Fruit fly (Drosophila melanogaster) whole organism, prepupa: ENCODE measurements around the gene Tdh.
A peak's percentile ranks its signal among the peaks of the same experiment; 100 is the strongest.

ENCODE experiments used
- Blimp-1 ChIP-seq: fragments of 200-800 bp; sonication (Bioruptor generic); optimal IDR thresholded peaks from 3 replicates; lab custom pipeline; 2017; ENCODE audit warnings: missing biosample characterization, missing genetic modification characterization, mild to moderate bottlenecking, moderate library complexity, missing genetic modification reagents
- CG10631 ChIP-seq: fragments of 200-800 bp; sonication (Bioruptor generic); optimal IDR thresholded peaks from 2 replicates; lab custom pipeline; 2016; ENCODE audit warnings: missing biosample characterization, missing genetic modification characterization
- CG11902 ChIP-seq: fragments of 200-800 bp; sonication (Bioruptor generic); optimal IDR thresholded peaks from 3 replicates; lab custom pipeline; 2016; ENCODE audit warnings: missing biosample characterization, missing genetic modification characterization
- CG15336 ChIP-seq: fragments of 200-800 bp; sonication (Bioruptor generic); IDR thresholded peaks from 2 replicates; pipeline ENCODE4 v1.3.6; 2022; ENCODE audit warnings: missing biosample characterization, missing genetic modification characterization
- CG16779 ChIP-seq: fragments of 200-800 bp; sonication (Bioruptor generic); optimal IDR thresholded peaks from 3 replicates; lab custom pipeline; 2017; ENCODE audit warnings: missing biosample characterization, mild to moderate bottlenecking, missing genetic modification characterization
- CG3032 ChIP-seq: fragments of 200-800 bp; optimal IDR thresholded peaks from 2 replicates; lab custom pipeline; 2019; ENCODE audit warnings: missing biosample characterization, mild to moderate bottlenecking, missing genetic modification characterization, moderate library complexity
- CG32006 ChIP-seq: fragments of 200-800 bp; sonication (Bioruptor generic); optimal IDR thresholded peaks from 3 replicates; lab custom pipeline; 2017; ENCODE audit warnings: missing biosample characterization, mild to moderate bottlenecking, missing genetic modification characterization
- CG4318 ChIP-seq: fragments of 200-800 bp; sonication (Bioruptor generic); optimal IDR thresholded peaks from 3 replicates; lab custom pipeline; 2017; ENCODE audit warnings: missing biosample characterization, mild to moderate bottlenecking, missing genetic modification characterization
- CG6163 ChIP-seq: fragments of 200-800 bp; sonication (Bioruptor generic); IDR thresholded peaks from 3 replicates; pipeline ENCODE4 v1.3.6; 2022; ENCODE audit warnings: missing biosample characterization, missing genetic modification characterization
- CG6276 ChIP-seq: fragments of 200-800 bp; sonication (Bioruptor generic); optimal IDR thresholded peaks from 2 replicates; lab custom pipeline; 2017; ENCODE audit warnings: missing biosample characterization, mild to moderate bottlenecking, missing genetic modification characterization
- CG6808 ChIP-seq: fragments of 200-800 bp; sonication (Bioruptor generic); optimal IDR thresholded peaks from 3 replicates; lab custom pipeline; 2017; ENCODE audit warnings: missing biosample characterization, missing genetic modification characterization, mild to moderate bottlenecking, moderate library complexity, missing genetic modification reagents
- CG7368 ChIP-seq: fragments of 200-800 bp; sonication (Bioruptor generic); optimal IDR thresholded peaks from 3 replicates; lab custom pipeline; 2016; ENCODE audit warnings: missing biosample characterization, missing genetic modification characterization
- CG8119 ChIP-seq: fragments of 200-800 bp; sonication (Bioruptor generic); IDR thresholded peaks from 3 replicates; pipeline ENCODE4 v1.3.6; 2022; ENCODE audit warnings: missing biosample characterization, missing genetic modification characterization
- CG8319 ChIP-seq: fragments of 200-800 bp; sonication (Bioruptor generic); optimal IDR thresholded peaks from 3 replicates; lab custom pipeline; 2016; ENCODE audit warnings: missing biosample characterization, missing genetic modification characterization
- Eip75B ChIP-seq: fragments of 200-800 bp; sonication (Bioruptor generic); optimal IDR thresholded peaks from 3 replicates; lab custom pipeline; 2016; ENCODE audit warnings: missing biosample characterization, missing genetic modification characterization
- Ets96B ChIP-seq: fragments of 200-800 bp; optimal IDR thresholded peaks from 2 replicates; lab custom pipeline; 2019; ENCODE audit warnings: missing biosample characterization, mild to moderate bottlenecking, missing genetic modification characterization, moderate library complexity
- Hr38 ChIP-seq: sonication (Bioruptor generic); optimal IDR thresholded peaks from 2 replicates; lab custom pipeline; 2016; ENCODE audit warnings: missing biosample characterization, missing genetic modification characterization
- Hr4 ChIP-seq: fragments of 200-800 bp; sonication (Bioruptor generic); optimal IDR thresholded peaks from 3 replicates; lab custom pipeline; 2016; ENCODE audit warnings: missing biosample characterization, missing genetic modification characterization
- Met ChIP-seq: fragments of 200-800 bp; sonication (Bioruptor generic); optimal IDR thresholded peaks from 3 replicates; lab custom pipeline; 2016; ENCODE audit warnings: missing biosample characterization, missing genetic modification characterization
- OdsH ChIP-seq: fragments of 200-800 bp; sonication (Bioruptor generic); optimal IDR thresholded peaks from 3 replicates; lab custom pipeline; 2016; ENCODE audit warnings: missing biosample characterization, missing genetic modification characterization
- Smox ChIP-seq: fragments of 200-800 bp; sonication (Bioruptor generic); optimal IDR thresholded peaks from 3 replicates; lab custom pipeline; 2016; ENCODE audit warnings: missing biosample characterization, missing genetic modification characterization
- Sox102F ChIP-seq: fragments of 200-800 bp; sonication (Bioruptor generic); optimal IDR thresholded peaks from 2 replicates; lab custom pipeline; 2016; ENCODE audit warnings: missing biosample characterization, mild to moderate bottlenecking, missing genetic modification characterization
- Sox14 ChIP-seq: fragments of 200-800 bp; sonication (Bioruptor generic); optimal IDR thresholded peaks from 3 replicates; lab custom pipeline; 2016; ENCODE audit warnings: missing biosample characterization, missing genetic modification characterization
- cyc ChIP-seq: fragments of 200-800 bp; sonication (Bioruptor generic); optimal IDR thresholded peaks from 3 replicates; lab custom pipeline; 2016; ENCODE audit warnings: missing biosample characterization, missing genetic modification characterization
- esn ChIP-seq: fragments of 200-800 bp; sonication (Bioruptor generic); optimal IDR thresholded peaks from 2 replicates; lab custom pipeline; 2016; ENCODE audit warnings: missing biosample characterization, mild to moderate bottlenecking, missing genetic modification characterization, moderate library complexity
- fd85E ChIP-seq: fragments of 200-800 bp; sonication (Bioruptor generic); optimal IDR thresholded peaks from 3 replicates; lab custom pipeline; 2016; ENCODE audit warnings: missing biosample characterization, missing genetic modification characterization
- lz ChIP-seq: fragments of 200-800 bp; sonication (Bioruptor generic); optimal IDR thresholded peaks from 3 replicates; lab custom pipeline; 2016; ENCODE audit warnings: missing biosample characterization, missing genetic modification characterization
- salr ChIP-seq, 2 experiments: fragments of 200-800 bp; sonication (Bioruptor generic); optimal IDR thresholded peaks; 3 replicates each; lab custom pipeline; 2016 to 2018; ENCODE audit warnings: missing biosample characterization in 2 of 2, missing genetic modification characterization in 2 of 2, mild to moderate bottlenecking in 1 of 2
- spab ChIP-seq: fragments of 200-800 bp; sonication (Bioruptor generic); optimal IDR thresholded peaks from 2 replicates; lab custom pipeline; 2017; ENCODE audit warnings: missing biosample characterization, mild to moderate bottlenecking, missing genetic modification characterization, missing genetic modification reagents
- ss ChIP-seq, 2 experiments: fragments of 200-800 bp; sonication (Bioruptor generic); optimal IDR thresholded peaks; 2 replicates in 1 of 2; 3 replicates in 1 of 2; lab custom pipeline; 2017 to 2018; ENCODE audit warnings: mild to moderate bottlenecking in 2 of 2, missing biosample characterization in 2 of 2, missing genetic modification characterization in 2 of 2, moderate library complexity in 1 of 2
- topi ChIP-seq: fragments of 200-800 bp; sonication (Bioruptor generic); optimal IDR thresholded peaks from 3 replicates; lab custom pipeline; 2016; ENCODE audit warnings: missing biosample characterization, missing genetic modification characterization
- vri ChIP-seq: fragments of 200-800 bp; sonication (Bioruptor generic); optimal IDR thresholded peaks from 3 replicates; lab custom pipeline; 2016; ENCODE audit warnings: missing biosample characterization, mild to moderate bottlenecking, missing genetic modification characterization

Gene Tdh

DNA sequence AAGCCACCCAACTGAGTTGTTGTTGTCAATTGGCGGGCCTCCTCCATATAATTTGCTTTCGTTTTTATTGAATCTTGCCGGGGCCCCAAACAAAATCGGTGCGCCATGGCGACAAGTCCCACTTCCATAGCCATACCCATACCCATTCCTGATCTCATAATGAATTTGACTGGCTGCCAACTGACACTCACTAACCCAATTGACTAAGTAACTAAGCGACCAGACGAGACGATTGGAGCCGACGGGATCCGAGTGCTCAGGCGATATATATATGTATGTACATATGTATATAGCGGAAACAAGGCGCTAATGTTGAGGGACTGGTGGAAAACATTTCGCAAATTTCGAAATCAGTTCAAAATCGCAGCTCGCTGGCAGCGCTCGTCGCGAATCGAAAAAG is at the start of gene Tdh:
Gene Tdh (plus strand): TSS at position 346 of the 400 bp plus-strand sequence.
- TF ChIP-seq Smox: no peak
- TF ChIP-seq OdsH: no peak
- TF ChIP-seq vri (GFP tag; lab: Kevin White, UChicago): no peak
- no peak for TF ChIP-seq CG16779 (tag; lab: Kevin White, UChicago)
- no peak for TF ChIP-seq Eip75B
- TF ChIP-seq Met (GFP tag; lab: Kevin White, UChicago): no peak
- no peak for TF ChIP-seq lz
- no peak for TF ChIP-seq cyc (GFP tag; lab: Kevin White, UChicago)
- TF ChIP-seq Sox102F (GFP tag; lab: Kevin White, UChicago): no peak
- no peak for TF ChIP-seq CG3032 (tag; lab: Kevin White, UChicago)
- no peak for TF ChIP-seq spab
- no peak for TF ChIP-seq CG32006
- TF ChIP-seq Hr38 (GFP tag; lab: Kevin White, UChicago): no peak
- no peak for TF ChIP-seq esn (GFP tag; lab: Kevin White, UChicago)
- TF ChIP-seq CG8119: no peak
- TF ChIP-seq, all 60 proteins: peak for 0

DNA sequence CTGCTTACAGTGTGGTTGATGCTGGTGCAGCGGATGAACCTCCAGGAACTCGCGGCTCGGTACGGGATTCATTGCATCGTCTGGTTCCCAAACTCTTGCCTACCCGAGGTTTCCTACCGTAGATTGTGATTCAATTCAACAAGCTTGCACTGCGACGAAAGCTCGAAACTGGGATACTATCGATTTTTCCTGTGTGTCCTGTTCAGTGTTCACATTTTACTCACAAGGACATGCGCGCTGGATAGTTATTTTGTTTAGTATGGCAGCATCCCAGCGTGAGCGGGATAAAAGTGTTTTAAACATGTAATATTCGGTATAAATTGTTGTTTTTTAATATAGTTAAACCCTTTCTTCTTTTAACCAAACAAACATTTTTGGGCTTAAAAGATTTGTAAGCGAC is 40.9 kb upstream of the Tdh start, which contains the start of gene CG5282:
Gene CG5282 (minus strand): TSS at position 184 of the 400 bp plus-strand sequence.
- no peak for TF ChIP-seq esn (GFP tag; lab: Kevin White, UChicago)

DNA sequence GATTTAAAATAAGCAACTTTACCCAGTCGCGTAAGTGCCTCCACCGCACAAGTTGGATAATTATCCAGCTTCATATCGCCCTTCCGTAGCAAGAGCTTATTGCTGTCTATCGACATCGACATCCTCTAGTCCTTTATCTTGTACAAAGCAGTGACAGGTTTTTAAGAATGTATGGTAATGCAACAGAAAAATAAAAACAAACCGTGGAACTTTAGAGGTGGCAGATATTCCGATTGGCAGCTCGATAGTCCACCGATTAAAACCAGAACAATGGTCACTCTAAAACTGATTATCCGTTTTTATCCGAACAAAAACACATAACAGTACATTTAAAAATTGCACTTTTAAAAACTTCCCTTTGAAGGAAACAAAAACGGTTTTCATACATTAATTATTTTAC is 39.3 kb upstream of the Tdh start, which contains the start of gene CG5274:
Gene CG5274 (minus strand): TSS at position 218 of the 400 bp plus-strand sequence.
- TF ChIP-seq topi (GFP tag; lab: Kevin White, UChicago): no peak
- no peak for TF ChIP-seq CG4318
- TF ChIP-seq fd85E: no peak
- TF ChIP-seq CG6163 (GFP tag; lab: Robert Waterston, UW): no peak
- no peak for TF ChIP-seq Ets96B
- TF ChIP-seq vri (GFP tag; lab: Kevin White, UChicago): no peak
- TF ChIP-seq esn (GFP tag; lab: Kevin White, UChicago): no peak
- no peak for TF ChIP-seq Hr38 (GFP tag; lab: Kevin White, UChicago)
- no peak for TF ChIP-seq CG10631 (GFP tag; lab: Kevin White, UChicago)
- TF ChIP-seq Blimp-1 (GFP tag; lab: Kevin White, UChicago): no peak
- TF ChIP-seq, all 60 proteins: peak for 0

DNA sequence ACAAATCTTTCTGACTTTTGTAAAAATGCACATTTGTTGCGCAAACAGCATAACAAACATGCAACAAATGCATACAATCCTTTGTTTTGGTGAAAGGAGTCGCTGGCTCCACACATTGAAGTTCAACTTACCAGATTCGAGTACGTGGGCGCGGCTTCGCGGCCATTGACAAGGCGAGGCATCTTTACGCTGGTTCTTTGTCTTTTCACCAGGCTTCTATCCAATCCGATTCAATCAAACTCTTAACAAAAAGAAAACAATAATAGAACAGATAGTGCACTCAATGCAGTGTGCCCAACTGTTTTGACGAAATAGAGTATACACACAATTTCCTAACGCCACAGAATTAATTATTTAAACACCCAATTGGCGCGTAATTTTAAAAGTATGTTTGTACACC is 36.6 kb upstream of the Tdh start, which contains the start of gene CG5262:
Gene CG5262 (minus strand): TSS at position 294 of the 400 bp plus-strand sequence.
- 0 out of 2 replicates have a peak, but pooled peaks have one; percentile 25 for TF ChIP-seq CG15336 (GFP tag; lab: Robert Waterston, UW)
- TF ChIP-seq CG3032 (tag; lab: Kevin White, UChicago): peak; percentile 13
- TF ChIP-seq CG8319 (GFP tag; lab: Kevin White, UChicago): no peak
- TF ChIP-seq Sox14 (GFP tag; lab: Kevin White, UChicago): peak; percentile 87
- no peak for TF ChIP-seq Hr4

DNA sequence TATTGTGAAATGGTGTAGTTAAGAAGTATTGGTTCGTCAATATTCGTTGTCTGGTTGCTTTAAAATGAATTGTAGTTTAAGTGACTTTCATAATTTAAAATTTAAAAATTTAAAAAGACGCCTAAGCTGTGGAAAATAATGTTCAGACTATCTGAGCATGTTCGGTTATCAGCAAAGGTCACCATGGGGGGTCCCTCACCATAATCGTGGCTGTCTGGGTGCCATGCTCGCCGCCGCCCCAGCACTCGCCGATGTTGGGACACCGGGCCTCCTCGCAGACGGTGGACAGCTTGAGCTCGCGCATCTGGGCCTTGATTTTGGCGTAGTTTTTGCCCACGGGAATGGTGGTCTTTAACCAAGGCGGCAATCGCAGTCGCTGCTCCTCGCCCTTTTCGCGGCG is 35.1 kb upstream of the Tdh start:
- TF ChIP-seq Hr4 (no peak), Ets96B (no peak), CG6276 (GFP tag; lab: Kevin White, UChicago) (no peak), Eip75B (no peak), ss (GFP tag; optimal IDR thresholded peaks at IDR 0.05; lab: Kevin White, UChicago) (no peak), CG6808 (GFP tag; lab: Kevin White, UChicago) (no peak), CG11902 (GFP tag; lab: Kevin White, UChicago) (no peak), CG8319 (GFP tag; lab: Kevin White, UChicago) (no peak), CG7368 (GFP tag; lab: Kevin White, UChicago) (no peak), salr (GFP tag; optimal IDR thresholded peaks at IDR 0.05; lab: Kevin White, UChicago) (no peak)
- TF ChIP-seq, all 60 proteins: peak for 0
